Worm (Caenorhabditis elegans): ENCODE results near the gene Y119D3B.14.

DNA sequence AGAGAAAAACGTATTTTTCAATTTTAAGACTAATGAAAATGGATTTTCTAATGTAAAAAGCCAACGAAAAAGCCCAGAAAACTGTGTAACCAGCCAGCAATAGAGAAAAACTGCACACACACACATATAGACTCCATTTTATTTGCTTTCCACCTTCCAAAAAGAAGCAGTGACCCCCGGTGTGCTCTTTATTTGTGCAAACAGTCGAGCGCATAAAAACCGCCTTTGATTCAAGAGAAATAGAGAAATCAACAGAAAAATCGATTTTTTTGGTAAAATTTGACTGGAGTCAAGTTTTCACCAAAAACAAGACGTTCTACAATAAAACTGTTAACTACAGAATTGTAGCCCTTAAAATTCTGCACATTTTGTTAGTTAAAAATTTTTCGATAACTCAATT is 35.0 kb upstream of the Y119D3B.14 start:
- no peak for TF ChIP-seq ceh-82 (tag; optimal IDR thresholded peaks at IDR 0.05)
- TF ChIP-seq ama-1 (optimal IDR thresholded peaks at IDR 0.05), result no peak
- no peak for TF ChIP-seq elt-2 (tag; optimal IDR thresholded peaks at IDR 0.05)
- no peak for TF ChIP-seq nhr-84 (tag; optimal IDR thresholded peaks at IDR 0.05)
- TF ChIP-seq nhr-77 (tag; optimal IDR thresholded peaks at IDR 0.05), result no peak
- TF ChIP-seq lin-14 (GFP tag; optimal IDR thresholded peaks at IDR 0.05), result no peak
- no peak for TF ChIP-seq zag-1 (tag; optimal IDR thresholded peaks at IDR 0.05)
- TF ChIP-seq jun-1 (tag; optimal IDR thresholded peaks at IDR 0.05), result no peak
- no peak for TF ChIP-seq aly-2 (tag; optimal IDR thresholded peaks at IDR 0.05)

Measured in whole organism, L1 larva.